Worm (Caenorhabditis elegans) whole organism, mixed stage, embryonic: ENCODE measurements around the gene T03G6.3.

Source experiments
- M03D4.4 ChIP-seq: sonication (generic microtip); optimal IDR thresholded peaks from 2 replicates; lab custom pipeline; 2017; ENCODE audit warnings: mild to moderate bottlenecking, missing genetic modification characterization, missing compliant biosample characterization
- blmp-1 ChIP-seq: fragments of 150-350 bp; optimal IDR thresholded peaks from 2 replicates; lab custom pipeline; 2014; ENCODE audit warnings: missing biosample characterization, missing genetic modification characterization
- ceh-39 ChIP-seq: fragments of 150-350 bp; optimal IDR thresholded peaks from 2 replicates; lab custom pipeline; 2014; ENCODE audit warnings: missing biosample characterization, missing genetic modification characterization
- ceh-43 ChIP-seq: fragments of 200-800 bp; sonication (Bioruptor generic); optimal IDR thresholded peaks from 2 replicates; lab custom pipeline; 2018; ENCODE audit warnings: mild to moderate bottlenecking, missing genetic modification characterization, moderate library complexity, missing compliant biosample characterization
- ceh-83 ChIP-seq: fragments of 200-800 bp; sonication (Bioruptor generic); optimal IDR thresholded peaks from 2 replicates; lab custom pipeline; 2018; ENCODE audit warnings: mild to moderate bottlenecking, missing genetic modification characterization, missing compliant biosample characterization
- ces-1 ChIP-seq: fragments of 150-350 bp; optimal IDR thresholded peaks from 2 replicates; lab custom pipeline; 2014; ENCODE audit warnings: missing biosample characterization, missing genetic modification reagents, missing genetic modification characterization
- cnd-1 ChIP-seq: fragments of 200-800 bp; sonication (Bioruptor generic); optimal IDR thresholded peaks from 2 replicates; lab custom pipeline; 2018; ENCODE audit warnings: mild to moderate bottlenecking, missing genetic modification characterization, missing compliant biosample characterization
- drap-1 ChIP-seq: fragments of 200-800 bp; sonication (Bioruptor generic); optimal IDR thresholded peaks from 3 replicates; lab custom pipeline; 2018; ENCODE audit warnings: mild to moderate bottlenecking, missing genetic modification characterization, missing compliant biosample characterization
- elt-1 ChIP-seq: sonication (generic microtip); optimal IDR thresholded peaks from 2 replicates; lab custom pipeline; 2017; ENCODE audit warnings: missing genetic modification characterization, mild to moderate bottlenecking, missing compliant biosample characterization, antibody characterized with exemption, moderate library complexity, borderline replicate concordance; ENCODE audit not compliant: insufficient read depth
- elt-3 ChIP-seq: fragments of 150-350 bp; optimal IDR thresholded peaks from 2 replicates; lab custom pipeline; 2014; ENCODE audit warnings: missing biosample characterization, missing genetic modification characterization
- flh-1 ChIP-seq: fragments of 200-800 bp; sonication (Bioruptor generic); optimal IDR thresholded peaks from 2 replicates; lab custom pipeline; 2018; ENCODE audit warnings: mild to moderate bottlenecking, missing genetic modification characterization, moderate library complexity, missing compliant biosample characterization
- ham-2 ChIP-seq: fragments of 200-800 bp; sonication (Bioruptor generic); optimal IDR thresholded peaks from 2 replicates; lab custom pipeline; 2018; ENCODE audit warnings: mild to moderate bottlenecking, missing genetic modification characterization, missing compliant biosample characterization
- lin-13 ChIP-seq: fragments of 150-350 bp; optimal IDR thresholded peaks from 2 replicates; lab custom pipeline; 2014; ENCODE audit warnings: missing biosample characterization, missing genetic modification characterization
- lin-32 ChIP-seq: fragments of 200-800 bp; sonication (Bioruptor generic); optimal IDR thresholded peaks from 2 replicates; lab custom pipeline; 2018; ENCODE audit warnings: mild to moderate bottlenecking, missing genetic modification characterization, missing compliant biosample characterization
- lsy-2 ChIP-seq: fragments of 150-350 bp; optimal IDR thresholded peaks from 2 replicates; lab custom pipeline; 2014; ENCODE audit warnings: missing biosample characterization, missing genetic modification characterization
- mab-5 ChIP-seq: fragments of 150-350 bp; optimal IDR thresholded peaks from 2 replicates; lab custom pipeline; 2014; ENCODE audit warnings: missing biosample characterization, missing genetic modification characterization
- mep-1 ChIP-seq: fragments of 150-350 bp; optimal IDR thresholded peaks from 2 replicates; lab custom pipeline; 2017; ENCODE audit warnings: missing biosample characterization, missing genetic modification reagents, missing genetic modification characterization, inconsistent platforms
- mls-2 ChIP-seq: sonication (generic microtip); optimal IDR thresholded peaks from 2 replicates; lab custom pipeline; 2016; ENCODE audit warnings: mild to moderate bottlenecking, missing genetic modification characterization, moderate library complexity, missing compliant biosample characterization
- nhr-2 ChIP-seq: fragments of 150-350 bp; optimal IDR thresholded peaks from 2 replicates; lab custom pipeline; 2014; ENCODE audit warnings: missing biosample characterization, missing genetic modification characterization
- nhr-237 ChIP-seq: fragments of 150-350 bp; optimal IDR thresholded peaks from 2 replicates; lab custom pipeline; 2014; ENCODE audit warnings: missing biosample characterization, missing genetic modification characterization
- nhr-28 ChIP-seq: fragments of 150-350 bp; optimal IDR thresholded peaks from 2 replicates; lab custom pipeline; 2014; ENCODE audit warnings: missing biosample characterization, missing genetic modification characterization
- nhr-76 ChIP-seq: sonication (generic microtip); optimal IDR thresholded peaks from 2 replicates; lab custom pipeline; 2017; ENCODE audit warnings: missing biosample characterization, missing genetic modification characterization
- sem-2 ChIP-seq: fragments of 200-800 bp; sonication (Bioruptor generic); optimal IDR thresholded peaks from 2 replicates; lab custom pipeline; 2018; ENCODE audit warnings: mild to moderate bottlenecking, missing genetic modification characterization, missing compliant biosample characterization
- snpc-4 ChIP-seq: fragments of 150-350 bp; optimal IDR thresholded peaks from 2 replicates; lab custom pipeline; 2014; ENCODE audit warnings: missing biosample characterization, missing genetic modification characterization
- sptf-1 ChIP-seq: sonication (generic microtip); optimal IDR thresholded peaks from 2 replicates; lab custom pipeline; 2017; ENCODE audit warnings: mild to moderate bottlenecking, missing genetic modification characterization, moderate library complexity, missing compliant biosample characterization
- tbx-8 ChIP-seq: fragments of 200-800 bp; sonication (Bioruptor generic); optimal IDR thresholded peaks from 2 replicates; lab custom pipeline; 2018; ENCODE audit warnings: mild to moderate bottlenecking, missing genetic modification characterization, moderate library complexity, missing compliant biosample characterization
- unc-120 ChIP-seq: sonication (generic microtip); optimal IDR thresholded peaks from 2 replicates; lab custom pipeline; 2017; ENCODE audit warnings: missing genetic modification characterization, missing compliant biosample characterization; ENCODE audit not compliant: poor library complexity, severe bottlenecking
- unc-39 ChIP-seq: fragments of 150-350 bp; optimal IDR thresholded peaks from 2 replicates; lab custom pipeline; 2014; ENCODE audit warnings: missing biosample characterization, missing genetic modification characterization
- unc-62 ChIP-seq: fragments of 150-350 bp; optimal IDR thresholded peaks from 2 replicates; lab custom pipeline; 2014; ENCODE audit warnings: missing biosample characterization, missing genetic modification reagents, missing genetic modification characterization
- zip-8 ChIP-seq: fragments of 150-350 bp; optimal IDR thresholded peaks from 2 replicates; lab custom pipeline; 2014; ENCODE audit warnings: missing biosample characterization, missing genetic modification characterization
- ztf-11 ChIP-seq: fragments of 150-350 bp; optimal IDR thresholded peaks from 2 replicates; lab custom pipeline; 2014; ENCODE audit warnings: missing biosample characterization, missing genetic modification characterization

The T03G6.3 gene

DNA sequence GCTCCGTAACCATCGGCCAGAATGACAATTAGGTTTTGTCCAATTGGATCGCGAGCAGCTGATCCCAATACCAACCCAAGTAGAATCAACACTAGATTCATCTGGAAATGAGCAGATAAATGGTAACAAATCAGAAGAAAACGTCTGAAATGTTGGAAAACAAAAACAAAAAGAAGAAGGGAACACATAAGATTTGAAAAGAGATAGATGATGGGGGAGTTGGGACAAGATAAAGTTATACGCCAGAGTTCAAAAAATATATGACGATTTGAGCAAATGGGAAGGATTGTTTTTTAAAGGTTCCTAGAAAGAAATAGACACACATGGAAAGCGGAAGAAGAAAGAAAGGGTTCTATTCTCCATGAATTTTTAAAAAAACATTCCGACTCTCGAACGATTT is at the start of gene T03G6.3:
Gene T03G6.3, minus strand, starts transcription at position 101 of the 400 bp plus-strand sequence.
- TF ChIP-seq blmp-1 (tag; lab: Kevin White, UChicago): no peak
- TF ChIP-seq drap-1 (GFP tag; lab: Kevin White, UChicago): no peak
- TF ChIP-seq cnd-1: no peak
- TF ChIP-seq elt-3 (tag; lab: Kevin White, UChicago): no peak

DNA sequence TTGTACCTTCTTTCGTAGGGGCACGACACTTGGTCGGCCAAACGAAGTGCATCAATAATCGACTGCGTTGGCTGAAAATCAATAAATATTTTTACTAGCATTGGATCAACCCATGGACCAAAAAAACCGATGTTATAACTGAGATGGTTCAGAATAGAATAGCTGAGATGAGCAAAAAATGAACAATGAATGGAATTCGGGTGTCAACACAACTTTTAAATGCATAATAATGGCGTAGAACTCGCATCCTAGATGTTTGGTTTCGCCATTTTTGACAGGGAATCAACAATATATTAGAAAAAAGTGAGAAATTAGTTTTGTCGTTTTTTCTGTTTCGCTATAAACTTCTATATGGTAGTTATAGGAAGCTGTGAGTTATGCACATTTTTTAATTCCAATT is 48.7 kb upstream of the T03G6.3 start, which contains the start of gene F54G2.1:
Gene F54G2.1, minus strand, starts transcription at position 101 of the 400 bp plus-strand sequence.
- TF ChIP-seq lsy-2 (tag; lab: Kevin White, UChicago) (no peak), mls-2 (tag; lab: Kevin White, UChicago) (no peak), nhr-28 (tag; lab: Kevin White, UChicago) (no peak), nhr-237 (tag; lab: Kevin White, UChicago) (no peak), ceh-83 (no peak)

DNA sequence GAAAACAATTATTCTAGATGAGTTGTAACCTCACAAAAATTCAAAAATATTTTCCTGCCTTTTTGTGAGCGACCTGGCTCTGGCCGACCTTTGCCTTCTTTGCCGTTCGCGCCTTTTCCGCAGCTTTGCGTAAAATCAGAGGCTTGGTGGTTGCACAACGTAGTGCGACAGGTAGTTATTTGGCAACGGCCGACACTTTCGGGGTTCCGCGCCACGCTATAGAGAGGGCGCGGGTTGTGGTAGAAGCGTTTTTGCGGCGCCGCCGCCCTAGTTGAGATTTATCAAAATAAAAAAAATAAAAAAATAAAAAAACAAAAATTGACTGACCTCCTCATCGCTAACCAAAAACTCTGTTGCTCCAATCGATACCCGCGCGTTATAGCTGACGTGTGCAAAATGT is 48.3 kb upstream of the T03G6.3 start:
- TF ChIP-seq mep-1 (tag; lab: Kevin White, UChicago) (no peak), lin-32 (GFP tag; lab: Kevin White, UChicago) (no peak), nhr-76 (no peak), unc-120 (tag; lab: Kevin White, UChicago) (no peak), flh-1 (GFP tag; lab: Kevin White, UChicago) (no peak), cnd-1 (no peak), elt-3 (tag; lab: Kevin White, UChicago) (no peak), mab-5 (tag; lab: Kevin White, UChicago) (no peak), drap-1 (GFP tag; lab: Kevin White, UChicago) (no peak), elt-1 (tag; lab: Kevin White, UChicago) (no peak)
- TF ChIP-seq, all 35 proteins: peak for 0

DNA sequence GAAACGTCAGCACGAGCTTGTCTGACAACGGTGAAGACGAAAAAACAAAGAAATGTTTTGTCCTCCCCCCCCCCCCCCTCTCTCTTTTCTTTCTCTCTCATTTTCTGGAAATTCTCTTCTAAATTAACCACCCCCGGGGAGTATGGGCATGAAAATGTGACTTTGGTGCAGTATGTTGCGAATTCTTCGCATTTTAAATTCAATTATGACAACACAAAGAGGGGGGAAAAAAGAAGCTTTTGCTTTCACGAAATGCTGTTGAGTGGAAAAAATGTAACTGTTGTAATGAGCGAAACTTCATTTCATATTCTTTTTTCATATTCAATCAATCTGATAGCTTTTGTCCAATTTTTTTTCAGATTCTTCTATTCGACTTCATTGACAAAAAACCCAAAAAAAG is 38.8 kb upstream of the T03G6.3 start:
- TF ChIP-seq ces-1 (GFP tag; lab: Kevin White, UChicago): peak; percentile 84
- TF ChIP-seq tbx-8 (GFP tag; lab: Kevin White, UChicago): no peak
- TF ChIP-seq, all 35 proteins: peak for 1

DNA sequence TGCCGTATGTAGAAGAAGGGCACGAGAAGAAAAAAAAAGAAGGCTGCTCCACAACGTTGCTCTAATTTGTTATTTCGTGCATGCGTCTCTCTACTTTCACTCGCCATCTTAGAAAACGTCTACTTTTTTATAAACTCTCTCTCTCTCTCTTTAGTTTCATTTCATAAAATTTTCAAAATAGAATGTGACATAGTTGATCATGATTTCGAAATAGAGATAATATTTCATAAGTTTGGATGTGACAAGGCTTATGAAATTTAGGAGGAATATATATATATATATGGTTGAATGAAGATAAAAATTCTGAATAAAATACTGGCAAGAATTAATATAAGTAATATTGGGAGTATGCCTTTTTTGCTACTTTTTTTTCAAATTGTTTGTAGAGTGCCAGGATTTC is 25.6 kb upstream of the T03G6.3 start:
- no peak for TF ChIP-seq lin-32 (GFP tag; lab: Kevin White, UChicago)
- no peak for TF ChIP-seq nhr-28 (tag; lab: Kevin White, UChicago)
- TF ChIP-seq M03D4.4 (tag; lab: Kevin White, UChicago): no peak
- TF ChIP-seq cnd-1: no peak
- no peak for TF ChIP-seq ztf-11
- TF ChIP-seq nhr-76: no peak
- TF ChIP-seq lsy-2 (tag; lab: Kevin White, UChicago): no peak
- TF ChIP-seq drap-1 (GFP tag; lab: Kevin White, UChicago): no peak
- TF ChIP-seq ceh-43: no peak
- TF ChIP-seq ceh-39: no peak
- TF ChIP-seq zip-8 (tag; lab: Kevin White, UChicago): no peak
- no peak for TF ChIP-seq unc-39 (tag; lab: Kevin White, UChicago)
- TF ChIP-seq nhr-2 (tag; lab: Kevin White, UChicago): no peak
- TF ChIP-seq elt-1 (tag; lab: Kevin White, UChicago): no peak
- TF ChIP-seq, all 35 proteins: peak for 0

DNA sequence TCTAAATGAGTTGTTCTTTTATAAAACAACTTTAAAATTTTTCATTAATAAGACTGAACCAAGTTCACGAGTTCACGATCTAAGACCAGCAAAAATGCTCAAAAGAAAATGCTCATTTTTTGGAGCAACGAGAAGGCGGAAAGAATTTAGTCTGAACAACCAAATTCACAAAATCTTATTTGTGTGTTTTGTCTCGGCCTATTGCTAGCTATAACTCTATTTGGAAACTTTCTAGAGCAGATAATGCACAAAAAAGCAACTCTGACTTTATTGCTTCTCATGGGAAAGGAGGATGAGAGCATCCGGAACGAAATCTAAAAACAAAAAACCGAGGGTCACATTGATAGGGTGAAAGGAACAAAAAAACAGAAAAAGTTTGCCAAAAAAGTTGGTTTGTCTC is 25.0 kb upstream of the T03G6.3 start:
- peak; percentile 36 for TF ChIP-seq ces-1 (GFP tag; lab: Kevin White, UChicago)
- TF ChIP-seq nhr-2 (tag; lab: Kevin White, UChicago): no peak
- TF ChIP-seq drap-1 (GFP tag; lab: Kevin White, UChicago): no peak
- TF ChIP-seq, all 35 proteins: peak for 1

DNA sequence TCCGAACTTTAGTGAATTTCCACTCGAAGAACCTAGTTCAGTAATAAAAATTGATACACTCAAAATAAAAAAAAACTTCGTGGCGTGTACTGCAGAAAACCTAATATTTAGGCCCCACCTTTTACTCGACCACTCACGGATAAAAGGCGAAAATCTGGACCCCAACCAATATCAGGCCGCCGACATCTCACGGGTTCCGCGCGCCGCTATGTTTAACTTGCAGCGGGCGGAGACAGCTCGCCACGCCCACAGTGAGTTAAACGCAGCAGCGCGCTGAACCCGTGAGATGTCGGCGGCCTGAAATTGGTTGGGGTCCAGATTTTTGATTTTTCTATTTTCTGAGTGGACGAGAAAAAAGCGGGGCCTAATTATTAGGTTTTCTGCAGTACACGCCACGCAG is 17.3 kb upstream of the T03G6.3 start:
- TF ChIP-seq sem-2 (GFP tag; lab: Kevin White, UChicago): no peak

DNA sequence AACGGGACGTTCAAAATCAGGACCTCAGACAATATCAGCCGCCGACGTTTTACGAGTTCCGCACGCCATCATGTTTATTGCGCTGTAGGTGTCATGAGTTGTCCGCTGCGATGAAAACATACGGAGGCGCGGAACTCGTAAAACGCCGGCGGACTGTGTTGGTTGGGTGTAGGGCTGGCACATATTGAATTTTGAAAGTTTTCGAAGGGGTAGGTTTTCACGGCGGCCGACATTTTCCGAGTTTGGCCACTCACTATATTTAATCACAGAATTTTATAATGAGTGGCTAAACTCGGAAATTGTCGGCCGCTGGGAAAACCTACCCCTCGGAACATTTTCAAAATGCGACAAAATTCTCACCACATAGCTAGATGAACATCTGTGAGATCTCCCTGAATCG is 10.6 kb upstream of the T03G6.3 start:
- no peak for TF ChIP-seq ztf-11
- TF ChIP-seq drap-1 (GFP tag; lab: Kevin White, UChicago): no peak
- TF ChIP-seq nhr-76: no peak
- TF ChIP-seq ceh-39: no peak
- TF ChIP-seq ham-2: no peak
- no peak for TF ChIP-seq nhr-28 (tag; lab: Kevin White, UChicago)
- no peak for TF ChIP-seq flh-1 (GFP tag; lab: Kevin White, UChicago)
- TF ChIP-seq unc-120 (tag; lab: Kevin White, UChicago): no peak
- no peak for TF ChIP-seq sptf-1 (tag; lab: Kevin White, UChicago)
- TF ChIP-seq ceh-83: no peak
- TF ChIP-seq nhr-237 (tag; lab: Kevin White, UChicago): no peak
- TF ChIP-seq snpc-4 (tag; lab: Kevin White, UChicago): no peak
- no peak for TF ChIP-seq nhr-2 (tag; lab: Kevin White, UChicago)
- no peak for TF ChIP-seq lsy-2 (tag; lab: Kevin White, UChicago)
- no peak for TF ChIP-seq mep-1 (tag; lab: Kevin White, UChicago)
- TF ChIP-seq unc-62 (GFP tag; lab: Kevin White, UChicago): no peak
- TF ChIP-seq cnd-1: no peak
- TF ChIP-seq lin-13 (tag; lab: Kevin White, UChicago): no peak
